Worm (Caenorhabditis elegans) whole organism, L4 larva: ENCODE measurements around the gene E01G4.6.
A peak's percentile ranks its signal among the peaks of the same experiment; 100 is the strongest.

Source experiments
- F49E8.2 ChIP-seq: sonication (generic microtip); optimal IDR thresholded peaks from 2 replicates; lab custom pipeline; 2016; ENCODE audit warnings: missing compliant biosample characterization, mild to moderate bottlenecking, missing genetic modification characterization, borderline replicate concordance
- Y48G9A.11 ChIP-seq: fragments of 200-800 bp; sonication (Bioruptor generic); IDR thresholded peaks from 2 replicates; pipeline ENCODE4 v1.3.6; 2022; ENCODE audit warnings: missing genetic modification reagents, missing genetic modification characterization, missing compliant biosample characterization
- aha-1 ChIP-seq: fragments of 150-350 bp; peaks from one replicate; lab custom pipeline; 2014; ENCODE audit warnings: missing biosample characterization, missing genetic modification characterization
- ama-1 ChIP-seq: fragments of 150-350 bp; optimal IDR thresholded peaks from 2 replicates; lab custom pipeline; 2014; ENCODE audit warnings: inconsistent platforms, mixed read lengths
- arid-1 ChIP-seq: fragments of 200-800 bp; sonication (Bioruptor generic); conservative IDR thresholded peaks from 2 replicates; pipeline ENCODE4 v1.3.6; 2022; ENCODE audit warnings: missing genetic modification reagents, missing genetic modification characterization, missing compliant biosample characterization
- attf-4 ChIP-seq: sonication (generic microtip); optimal IDR thresholded peaks from 3 replicates; lab custom pipeline; 2017; ENCODE audit warnings: missing biosample characterization, missing genetic modification characterization
- dmd-9 ChIP-seq: fragments of 200-800 bp; sonication (Bioruptor generic); IDR thresholded peaks from 2 replicates; pipeline ENCODE4 v1.3.6; 2022; ENCODE audit warnings: missing genetic modification reagents, missing genetic modification characterization, missing compliant biosample characterization
- duxl-1 ChIP-seq: sonication (generic microtip); optimal IDR thresholded peaks from 2 replicates; lab custom pipeline; 2016; ENCODE audit warnings: mild to moderate bottlenecking, missing genetic modification characterization, moderate library complexity, missing compliant biosample characterization; ENCODE audit not compliant: poor library complexity
- dve-1 ChIP-seq: sonication (generic microtip); optimal IDR thresholded peaks from 2 replicates; lab custom pipeline; 2017; ENCODE audit warnings: antibody characterized with exemption, mild to moderate bottlenecking, missing genetic modification characterization, missing compliant biosample characterization; ENCODE audit not compliant: insufficient read depth
- egl-27 ChIP-seq: sonication (generic microtip); optimal IDR thresholded peaks from 3 replicates; lab custom pipeline; 2017; ENCODE audit warnings: missing biosample characterization, missing genetic modification reagents, missing genetic modification characterization
- egl-43 ChIP-seq: fragments of 200-800 bp; sonication (Bioruptor generic); IDR thresholded peaks from 2 replicates; pipeline ENCODE4 v1.3.6; 2022; ENCODE audit warnings: missing genetic modification reagents, missing genetic modification characterization, missing compliant biosample characterization
- fkh-10 ChIP-seq: fragments of 150-350 bp; optimal IDR thresholded peaks from 2 replicates; lab custom pipeline; 2014; ENCODE audit warnings: missing biosample characterization, missing genetic modification reagents, missing genetic modification characterization
- hmg-1.1 ChIP-seq: fragments of 200-800 bp; sonication (Bioruptor generic); IDR thresholded peaks from 2 replicates; pipeline ENCODE4 v1.3.6; 2022; ENCODE audit warnings: missing genetic modification reagents, missing genetic modification characterization, missing compliant biosample characterization
- jun-1 ChIP-seq: fragments of 150-350 bp; optimal IDR thresholded peaks from 2 replicates; lab custom pipeline; 2014; ENCODE audit warnings: missing biosample characterization, missing genetic modification reagents, missing genetic modification characterization
- lim-7 ChIP-seq: fragments of 200-800 bp; sonication (Bioruptor generic); IDR thresholded peaks from 2 replicates; pipeline ENCODE4 v1.3.6; 2022; ENCODE audit warnings: missing genetic modification characterization, missing compliant biosample characterization
- lin-13 ChIP-seq: fragments of 150-350 bp; optimal IDR thresholded peaks from 2 replicates; lab custom pipeline; 2014; ENCODE audit warnings: missing biosample characterization, missing genetic modification reagents, missing genetic modification characterization
- lin-15B ChIP-seq: fragments of 150-350 bp; sonication (generic microtip); optimal IDR thresholded peaks from 3 replicates; lab custom pipeline; 2014; ENCODE audit warnings: missing biosample characterization, missing genetic modification characterization
- lin-29 ChIP-seq: fragments of 200-800 bp; sonication (Bioruptor generic); IDR thresholded peaks from 2 replicates; pipeline ENCODE4 v1.3.6; 2022; ENCODE audit warnings: missing genetic modification reagents, missing genetic modification characterization, missing compliant biosample characterization
- lin-38 ChIP-seq: fragments of 200-800 bp; sonication (Bioruptor generic); IDR thresholded peaks from 2 replicates; pipeline ENCODE4 v1.3.6; 2022; ENCODE audit warnings: missing genetic modification reagents, missing genetic modification characterization, missing compliant biosample characterization
- lin-39 ChIP-seq: fragments of 150-350 bp; optimal IDR thresholded peaks from 2 replicates; lab custom pipeline; 2014; ENCODE audit warnings: missing biosample characterization, missing genetic modification reagents, missing genetic modification characterization
- mdt-29 ChIP-seq: fragments of 200-800 bp; sonication (Bioruptor generic); IDR thresholded peaks from 2 replicates; pipeline ENCODE4 v1.3.6; 2022; ENCODE audit warnings: missing genetic modification reagents, missing genetic modification characterization, missing compliant biosample characterization
- mes-2 ChIP-seq: sonication (generic microtip); optimal IDR thresholded peaks from 2 replicates; lab custom pipeline; 2016; ENCODE audit warnings: missing genotype, mild to moderate bottlenecking, missing genetic modification characterization, missing compliant biosample characterization; ENCODE audit not compliant: poor library complexity, severe bottlenecking
- nhr-10 ChIP-seq: fragments of 150-350 bp; optimal IDR thresholded peaks from 2 replicates; lab custom pipeline; 2014; ENCODE audit warnings: missing biosample characterization, missing genetic modification characterization
- nhr-11 ChIP-seq: fragments of 150-350 bp; optimal IDR thresholded peaks from 2 replicates; lab custom pipeline; 2014; ENCODE audit warnings: missing biosample characterization, missing genetic modification characterization
- nhr-111 ChIP-seq: fragments of 200-800 bp; sonication (Bioruptor generic); optimal IDR thresholded peaks from 2 replicates; lab custom pipeline; 2018; ENCODE audit warnings: mild to moderate bottlenecking, missing genetic modification characterization, missing compliant biosample characterization
- nhr-25 ChIP-seq: sonication (generic microtip); optimal IDR thresholded peaks from 2 replicates; lab custom pipeline; 2017; ENCODE audit warnings: missing genetic modification characterization, mild to moderate bottlenecking, missing compliant biosample characterization, antibody characterized with exemption, moderate library complexity, borderline replicate concordance; ENCODE audit not compliant: insufficient read depth
- nhr-41 ChIP-seq: fragments of 200-800 bp; sonication (Bioruptor generic); IDR thresholded peaks from 2 replicates; pipeline ENCODE4 v1.3.6; 2022; ENCODE audit warnings: missing genetic modification reagents, missing genetic modification characterization, missing compliant biosample characterization
- nhr-42 ChIP-seq: fragments of 200-800 bp; sonication (Bioruptor generic); IDR thresholded peaks from 2 replicates; pipeline ENCODE4 v1.3.6; 2022; ENCODE audit warnings: missing genetic modification characterization, missing compliant biosample characterization
- php-3 ChIP-seq: fragments of 200-800 bp; sonication (Bioruptor generic); IDR thresholded peaks from 2 replicates; pipeline ENCODE4 v1.3.6; 2022; ENCODE audit warnings: missing genetic modification reagents, missing genetic modification characterization, missing compliant biosample characterization
- set-16 ChIP-seq: fragments of 200-800 bp; sonication (Bioruptor generic); IDR thresholded peaks from 2 replicates; pipeline ENCODE4 v1.3.6; 2022; ENCODE audit warnings: missing genetic modification reagents, missing genetic modification characterization, missing compliant biosample characterization
- snpc-1.2 ChIP-seq: fragments of 200-800 bp; sonication (Bioruptor generic); IDR thresholded peaks from 2 replicates; pipeline ENCODE4 v1.3.6; 2022; ENCODE audit warnings: missing genetic modification reagents, missing genetic modification characterization, missing compliant biosample characterization
- snpc-4 ChIP-seq: fragments of 150-350 bp; optimal IDR thresholded peaks from 2 replicates; lab custom pipeline; 2014; ENCODE audit warnings: missing biosample characterization, missing genetic modification characterization
- spr-1 ChIP-seq: sonication (generic microtip); optimal IDR thresholded peaks from 2 replicates; lab custom pipeline; 2016; ENCODE audit warnings: mild to moderate bottlenecking, missing genetic modification characterization, missing compliant biosample characterization
- unc-130 ChIP-seq: sonication (generic microtip); optimal IDR thresholded peaks from 2 replicates; lab custom pipeline; 2016; ENCODE audit warnings: missing genetic modification reagents, missing genetic modification characterization, missing compliant biosample characterization
- unc-39 ChIP-seq: sonication (generic microtip); optimal IDR thresholded peaks from 2 replicates; lab custom pipeline; 2017; ENCODE audit warnings: missing biosample characterization, missing genetic modification characterization
- unc-62 ChIP-seq, 3 experiments: fragments of 150-350 bp in 1 of 3; sonication (generic microtip); optimal IDR thresholded peaks in 2 of 3; peaks in 1 of 3; 1 replicate in 1 of 3; 2 replicates in 2 of 3; lab custom pipeline; 2014 to 2017; ENCODE audit warnings: missing biosample characterization in 3 of 3, missing genetic modification characterization in 3 of 3, missing genetic modification reagents in 3 of 3, missing genotype in 1 of 3
- vab-7 ChIP-seq: fragments of 200-800 bp; sonication (Bioruptor generic); IDR thresholded peaks from 2 replicates; pipeline ENCODE4 v1.3.6; 2022; ENCODE audit warnings: missing genetic modification reagents, missing genetic modification characterization, missing compliant biosample characterization
- zag-1 ChIP-seq: fragments of 150-350 bp; optimal IDR thresholded peaks from 2 replicates; lab custom pipeline; 2014; ENCODE audit warnings: missing biosample characterization, missing genetic modification characterization
- zfp-2 ChIP-seq: sonication (generic microtip); optimal IDR thresholded peaks from 2 replicates; lab custom pipeline; 2016; ENCODE audit warnings: mild to moderate bottlenecking, missing genetic modification characterization, missing compliant biosample characterization
- zip-2 ChIP-seq: fragments of 150-350 bp; optimal IDR thresholded peaks from 2 replicates; lab custom pipeline; 2014; ENCODE audit warnings: missing biosample characterization, missing genetic modification characterization

Gene E01G4.6

ce11 chrII:13521977-13522404 lies 39.8 kb downstream of the E01G4.6 start:
- TF ChIP-seq lim-7 (GFP tag; lab: Robert Waterston, UW) (peak; percentile 56; the same call in 1 of the 2 replicates), nhr-42 (no peak; the same call in 1 of the 2 replicates), snpc-1.2 (GFP tag; lab: Robert Waterston, UW) (peak; percentile 20; the same call in 1 of the 2 replicates), snpc-4 (tag; lab: Kevin White, UChicago) (peak; percentile 74), egl-43 (0 out of 2 replicates have a peak, but pooled peaks have one; percentile 5), mdt-29 (peak; percentile 73; the same call in 1 of the 2 replicates), duxl-1 (tag; lab: Kevin White, UChicago) (peak; percentile 28), aha-1 (peak; percentile 13), lin-38 (GFP tag; lab: Robert Waterston, UW) (peak; percentile 55), dmd-9 (GFP tag; lab: Robert Waterston, UW) (no peak), spr-1 (tag; lab: Kevin White, UChicago) (peak; percentile 33), vab-7 (GFP tag; lab: Robert Waterston, UW) (0 out of 2 replicates have a peak, but pooled peaks have one; percentile 17), dve-1 (no peak), mes-2 (tag; lab: Kevin White, UChicago) (no peak), F49E8.2 (tag; lab: Kevin White, UChicago) (peak; percentile 75), unc-130 (GFP tag; lab: Kevin White, UChicago) (peak; percentile 78), nhr-10 (tag; lab: Kevin White, UChicago) (no peak), ama-1 (lab: Kevin White, UChicago) (peak; percentile 90), hmg-1.1 (GFP tag; lab: Robert Waterston, UW) (peak; percentile 32; the same call in 1 of the 2 replicates), Y48G9A.11 (GFP tag; lab: Robert Waterston, UW) (peak; percentile 58; the same call in 1 of the 2 replicates)

- peak; percentile 84 for TF ChIP-seq set-16 (GFP tag; lab: Robert Waterston, UW)
- TF ChIP-seq lin-29 (GFP tag; lab: Robert Waterston, UW), result no peak
- TF ChIP-seq, all 104 proteins: peak for 1
These were observed 46.9 kb downstream of the E01G4.6 start for ce11 chrII:13529131-13529530.

- TF ChIP-seq attf-4 (tag; lab: Kevin White, UChicago), result no peak
- TF ChIP-seq zag-1, result no peak
- no peak for TF ChIP-seq nhr-41 (GFP tag; lab: Robert Waterston, UW)
- no peak for TF ChIP-seq nhr-25
- peak in 1 of 2 experiments; percentile 79 for TF ChIP-seq unc-62 (GFP tag; optimal IDR thresholded peaks at IDR 0.05 in 1 of 2; lab: Kevin White, UChicago)
- no peak for TF ChIP-seq unc-62 (tag; optimal IDR thresholded peaks at IDR 0.05; lab: Kevin White, UChicago)
- no peak for TF ChIP-seq ama-1 (lab: Kevin White, UChicago)
- no peak for TF ChIP-seq arid-1
- peak; percentile 61; the same call in 1 of the 2 replicates for TF ChIP-seq nhr-42
- no peak for TF ChIP-seq dmd-9 (GFP tag; lab: Robert Waterston, UW)
- no peak for TF ChIP-seq duxl-1 (tag; lab: Kevin White, UChicago)
- peak; percentile 30; the same call in 1 of the 2 replicates for TF ChIP-seq set-16 (GFP tag; lab: Robert Waterston, UW)
- TF ChIP-seq php-3 (GFP tag; lab: Robert Waterston, UW), result no peak
- TF ChIP-seq jun-1 (tag; lab: Kevin White, UChicago), result no peak
- TF ChIP-seq zip-2, result no peak
- TF ChIP-seq egl-27 (tag; lab: Kevin White, UChicago), result no peak
- no peak for TF ChIP-seq zfp-2 (tag; lab: Kevin White, UChicago)
- no peak for TF ChIP-seq nhr-111
- no peak for TF ChIP-seq unc-130 (GFP tag; lab: Kevin White, UChicago)
- TF ChIP-seq unc-39 (tag; lab: Kevin White, UChicago), result no peak
- no peak for TF ChIP-seq lin-13 (GFP tag; lab: Kevin White, UChicago)
- no peak for TF ChIP-seq fkh-10 (GFP tag; lab: Kevin White, UChicago)
- TF ChIP-seq lin-15B (tag; lab: Kevin White, UChicago), result no peak
- no peak for TF ChIP-seq nhr-11 (tag; lab: Kevin White, UChicago)
- TF ChIP-seq lin-39 (tag; lab: Kevin White, UChicago), result no peak
These were observed 48.5 kb downstream of the E01G4.6 start for ce11 chrII:13530657-13531056.
